Fruit fly (Drosophila melanogaster) whole organism, embryonic: ENCODE data around the gene Jhbp1.

Experiments used
- Atf-2 ChIP-seq: fragments of 200-800 bp; sonication (Bioruptor generic); optimal IDR thresholded peaks from 2 replicates; lab custom pipeline; 2016; ENCODE audit warnings: missing biosample characterization, missing genetic modification characterization
- BtbVII ChIP-seq: fragments of 200-800 bp; sonication (Bioruptor generic); optimal IDR thresholded peaks from 3 replicates; lab custom pipeline; 2017; ENCODE audit warnings: missing biosample characterization, mild to moderate bottlenecking, missing genetic modification characterization
- CG10959 ChIP-seq: fragments of 200-800 bp; sonication (Bioruptor generic); IDR thresholded peaks from 2 replicates; pipeline ENCODE4 v1.3.6; 2022; ENCODE audit warnings: missing biosample characterization, missing genetic modification characterization
- CG11085 ChIP-seq: fragments of 200-800 bp; sonication (Bioruptor generic); IDR thresholded peaks from 2 replicates; pipeline ENCODE4 v1.3.6; 2022; ENCODE audit warnings: missing biosample characterization, missing genetic modification characterization
- CG11093 ChIP-seq: fragments of 200-800 bp; sonication (Bioruptor generic); IDR thresholded peaks from 3 replicates; pipeline ENCODE4 v1.3.6; 2022; ENCODE audit warnings: missing biosample characterization, missing genetic modification characterization
- CG12236 ChIP-seq: fragments of 200-800 bp; sonication (Bioruptor generic); optimal IDR thresholded peaks from 2 replicates; lab custom pipeline; 2016; ENCODE audit warnings: missing biosample characterization, missing genetic modification characterization
- CG1233 ChIP-seq: fragments of 200-800 bp; sonication (Bioruptor generic); optimal IDR thresholded peaks from 4 replicates; lab custom pipeline; 2018; ENCODE audit warnings: missing biosample characterization, mild to moderate bottlenecking, missing genetic modification characterization
- CG12942 ChIP-seq: fragments of 200-800 bp; sonication (Bioruptor generic); optimal IDR thresholded peaks from 3 replicates; lab custom pipeline; 2016; ENCODE audit warnings: missing biosample characterization, missing genetic modification characterization
- CG13123 ChIP-seq: fragments of 200-800 bp; sonication (Bioruptor generic); optimal IDR thresholded peaks from 2 replicates; lab custom pipeline; 2016; ENCODE audit warnings: missing biosample characterization, missing genetic modification characterization
- CG13287 ChIP-seq: fragments of 200-800 bp; sonication (Bioruptor generic); IDR thresholded peaks from 2 replicates; pipeline ENCODE4 v1.3.6; 2022; ENCODE audit warnings: missing biosample characterization, missing genetic modification characterization; ENCODE audit not compliant: partially characterized antibody
- CG15269 ChIP-seq: fragments of 200-800 bp; sonication (Bioruptor generic); optimal IDR thresholded peaks from 2 replicates; lab custom pipeline; 2018; ENCODE audit warnings: missing biosample characterization, mild to moderate bottlenecking, missing genetic modification characterization, moderate library complexity
- CG1792 ChIP-seq: fragments of 200-800 bp; sonication (Bioruptor generic); optimal IDR thresholded peaks from 2 replicates; lab custom pipeline; 2016; ENCODE audit warnings: missing biosample characterization, missing genetic modification characterization
- CG18011 ChIP-seq: fragments of 200-800 bp; sonication (Bioruptor generic); optimal IDR thresholded peaks from 2 replicates; lab custom pipeline; 2017; ENCODE audit warnings: missing biosample characterization, missing genetic modification characterization, mild to moderate bottlenecking, moderate library complexity, missing genotype
- CG2199 ChIP-seq: fragments of 200-800 bp; sonication (Bioruptor generic); IDR thresholded peaks from 3 replicates; pipeline ENCODE4 v1.3.6; 2022; ENCODE audit warnings: missing biosample characterization, missing genetic modification characterization
- CG2202 ChIP-seq: fragments of 200-800 bp; sonication (Bioruptor generic); optimal IDR thresholded peaks from 2 replicates; lab custom pipeline; 2018; ENCODE audit warnings: missing biosample characterization, mild to moderate bottlenecking, missing genetic modification characterization
- CG30403 ChIP-seq: fragments of 200-800 bp; sonication (Bioruptor generic); optimal IDR thresholded peaks from 3 replicates; lab custom pipeline; 2016; ENCODE audit warnings: missing biosample characterization, missing genetic modification characterization
- CG42726 ChIP-seq: fragments of 200-800 bp; sonication (Bioruptor generic); IDR thresholded peaks from 2 replicates; pipeline ENCODE4 v1.3.6; 2022; ENCODE audit warnings: missing biosample characterization, missing genetic modification characterization; ENCODE audit not compliant: partially characterized antibody
- CG43689 ChIP-seq: fragments of 200-800 bp; sonication (Bioruptor generic); IDR thresholded peaks from 2 replicates; pipeline ENCODE4 v1.3.6; 2022; ENCODE audit warnings: missing biosample characterization, missing genetic modification characterization
- CG4820 ChIP-seq: fragments of 200-800 bp; sonication (Bioruptor generic); optimal IDR thresholded peaks from 3 replicates; lab custom pipeline; 2016; ENCODE audit warnings: missing biosample characterization, missing genetic modification characterization
- CG5953 ChIP-seq: fragments of 200-800 bp; sonication (Bioruptor generic); IDR thresholded peaks from 2 replicates; pipeline ENCODE4 v1.3.6; 2022; ENCODE audit warnings: missing biosample characterization, missing genetic modification characterization
- CG6175 ChIP-seq: fragments of 200-800 bp; sonication (Bioruptor generic); IDR thresholded peaks from 3 replicates; pipeline ENCODE4 v1.3.6; 2022; ENCODE audit warnings: missing biosample characterization, missing genetic modification characterization
- CG7556 ChIP-seq: fragments of 200-800 bp; sonication (Bioruptor generic); optimal IDR thresholded peaks from 2 replicates; lab custom pipeline; 2017; ENCODE audit warnings: missing biosample characterization, mild to moderate bottlenecking, missing genetic modification characterization
- CG7963 ChIP-seq: fragments of 200-800 bp; sonication (Bioruptor generic); IDR thresholded peaks from 3 replicates; pipeline ENCODE4 v1.3.6; 2022; ENCODE audit warnings: missing biosample characterization, missing genetic modification characterization; ENCODE audit not compliant: partially characterized antibody
- CG9609 ChIP-seq: fragments of 200-800 bp; sonication (Bioruptor generic); optimal IDR thresholded peaks from 3 replicates; lab custom pipeline; 2016; ENCODE audit warnings: missing biosample characterization, missing genetic modification characterization
- CG9876 ChIP-seq: fragments of 200-800 bp; sonication (Bioruptor generic); optimal IDR thresholded peaks from 2 replicates; lab custom pipeline; 2016; ENCODE audit warnings: missing biosample characterization, missing genetic modification characterization
- Camta ChIP-seq: fragments of 200-800 bp; sonication (Bioruptor generic); optimal IDR thresholded peaks from 2 replicates; lab custom pipeline; 2016; ENCODE audit warnings: missing biosample characterization, missing genetic modification characterization
- Hr3 ChIP-seq: fragments of 200-800 bp; sonication (Bioruptor generic); optimal IDR thresholded peaks from 3 replicates; lab custom pipeline; 2016; ENCODE audit warnings: missing biosample characterization, missing genetic modification characterization
- Nf-YA ChIP-seq: fragments of 200-800 bp; sonication (Bioruptor generic); IDR thresholded peaks from 2 replicates; pipeline ENCODE4 v1.3.6; 2022; ENCODE audit warnings: missing biosample characterization, missing genetic modification characterization
- Pdp1 ChIP-seq, 2 experiments: fragments of 200-800 bp; sonication (Bioruptor generic); optimal IDR thresholded peaks; 3 replicates each; lab custom pipeline; 2016; ENCODE audit warnings: missing biosample characterization in 2 of 2, missing genetic modification characterization in 2 of 2, mild to moderate bottlenecking in 1 of 2, moderate library complexity in 1 of 2
- Poxn ChIP-seq: fragments of 200-800 bp; sonication (Bioruptor generic); IDR thresholded peaks from 2 replicates; pipeline ENCODE4 v1.3.6; 2022; ENCODE audit warnings: missing biosample characterization, missing genetic modification characterization
- Ptx1 ChIP-seq: fragments of 200-800 bp; sonication (Bioruptor generic); IDR thresholded peaks from 2 replicates; pipeline ENCODE4 v1.3.6; 2022; ENCODE audit warnings: missing biosample characterization, missing genetic modification characterization
- Ravus ChIP-seq: fragments of 200-800 bp; sonication (Bioruptor generic); IDR thresholded peaks from 2 replicates; pipeline ENCODE4 v1.3.6; 2022; ENCODE audit warnings: missing biosample characterization, missing genetic modification characterization
- Sin3A ChIP-seq: fragments of >200 bp; optimal IDR thresholded peaks from 2 replicates; lab custom pipeline; 2018
- Stat92E ChIP-seq, 3 experiments: fragments of >200 bp in 2 of 3; fragments of 200-800 bp in 1 of 3; sonication (Bioruptor generic) in 1 of 3; optimal IDR thresholded peaks; 2 replicates each; lab custom pipeline; 2017 to 2019; ENCODE audit warnings: missing biosample characterization in 3 of 3, missing genetic modification characterization in 3 of 3, mild to moderate bottlenecking in 1 of 3, moderate library complexity in 1 of 3
- ase ChIP-seq: fragments of 200-800 bp; sonication (Bioruptor generic); IDR thresholded peaks from 3 replicates; pipeline ENCODE4 v1.3.6; 2022; ENCODE audit warnings: missing biosample characterization, missing genetic modification characterization
- bcd ChIP-seq: fragments of 200-800 bp; sonication (Bioruptor generic); optimal IDR thresholded peaks from 2 replicates; lab custom pipeline; 2017; ENCODE audit warnings: missing biosample characterization, mild to moderate bottlenecking, missing genetic modification characterization
- bigmax ChIP-seq: fragments of 200-800 bp; sonication (Bioruptor generic); optimal IDR thresholded peaks from 2 replicates; lab custom pipeline; 2018; ENCODE audit warnings: missing biosample characterization, mild to moderate bottlenecking, missing genetic modification characterization
- ems ChIP-seq: fragments of 200-800 bp; sonication (Bioruptor generic); optimal IDR thresholded peaks from 3 replicates; lab custom pipeline; 2016; ENCODE audit warnings: missing biosample characterization, missing genetic modification characterization
- jing ChIP-seq: fragments of 200-800 bp; sonication (Bioruptor generic); optimal IDR thresholded peaks from 2 replicates; lab custom pipeline; 2018; ENCODE audit warnings: missing biosample characterization, mild to moderate bottlenecking, missing genetic modification characterization
- jumu ChIP-seq: fragments of 200-800 bp; sonication (Bioruptor generic); optimal IDR thresholded peaks from 3 replicates; lab custom pipeline; 2016; ENCODE audit warnings: missing biosample characterization, missing genetic modification characterization
- mam ChIP-seq: fragments of 200-800 bp; sonication (Bioruptor generic); optimal IDR thresholded peaks from 3 replicates; lab custom pipeline; 2016; ENCODE audit warnings: missing biosample characterization, missing genetic modification characterization
- nerfin-2 ChIP-seq: fragments of 200-800 bp; sonication (Bioruptor generic); IDR thresholded peaks from 2 replicates; pipeline ENCODE4 v1.3.6; 2022; ENCODE audit warnings: missing biosample characterization, missing genetic modification characterization; ENCODE audit not compliant: partially characterized antibody
- odd ChIP-seq: fragments of 200-800 bp; sonication (Bioruptor generic); optimal IDR thresholded peaks from 2 replicates; lab custom pipeline; 2017; ENCODE audit warnings: missing biosample characterization, mild to moderate bottlenecking, missing genetic modification characterization
- pb ChIP-seq: fragments of 200-800 bp; sonication (Bioruptor generic); optimal IDR thresholded peaks from 3 replicates; lab custom pipeline; 2016; ENCODE audit warnings: missing biosample characterization, missing genetic modification characterization
- prd ChIP-seq, 3 experiments: fragments of >200 bp in 2 of 3; fragments of 200-800 bp in 1 of 3; sonication (Bioruptor generic) in 1 of 3; optimal IDR thresholded peaks in 2 of 3; IDR thresholded peaks in 1 of 3; 2 replicates in 2 of 3; 3 replicates in 1 of 3; pipeline versions ENCODE4 v1.3.6 to Lab custom; 2017 to 2022; ENCODE audit warnings: missing biosample characterization in 1 of 3, missing genetic modification characterization in 1 of 3
- sisA ChIP-seq: fragments of 200-800 bp; sonication (Bioruptor generic); IDR thresholded peaks from 2 replicates; pipeline ENCODE4 v1.3.6; 2022; ENCODE audit warnings: missing biosample characterization, missing genetic modification characterization
- sr ChIP-seq: fragments of 200-800 bp; sonication (Bioruptor generic); IDR thresholded peaks from 3 replicates; pipeline ENCODE4 v1.3.6; 2022; ENCODE audit warnings: missing biosample characterization, missing genetic modification characterization
- ssp ChIP-seq: fragments of 200-800 bp; sonication (Bioruptor generic); IDR thresholded peaks from 2 replicates; pipeline ENCODE4 v1.3.6; 2022; ENCODE audit warnings: missing biosample characterization, missing genetic modification characterization
- wek ChIP-seq: fragments of 200-800 bp; sonication (Bioruptor generic); optimal IDR thresholded peaks from 3 replicates; lab custom pipeline; 2018; ENCODE audit warnings: missing biosample characterization, mild to moderate bottlenecking, missing genetic modification characterization, moderate library complexity

Gene Jhbp1

DNA sequence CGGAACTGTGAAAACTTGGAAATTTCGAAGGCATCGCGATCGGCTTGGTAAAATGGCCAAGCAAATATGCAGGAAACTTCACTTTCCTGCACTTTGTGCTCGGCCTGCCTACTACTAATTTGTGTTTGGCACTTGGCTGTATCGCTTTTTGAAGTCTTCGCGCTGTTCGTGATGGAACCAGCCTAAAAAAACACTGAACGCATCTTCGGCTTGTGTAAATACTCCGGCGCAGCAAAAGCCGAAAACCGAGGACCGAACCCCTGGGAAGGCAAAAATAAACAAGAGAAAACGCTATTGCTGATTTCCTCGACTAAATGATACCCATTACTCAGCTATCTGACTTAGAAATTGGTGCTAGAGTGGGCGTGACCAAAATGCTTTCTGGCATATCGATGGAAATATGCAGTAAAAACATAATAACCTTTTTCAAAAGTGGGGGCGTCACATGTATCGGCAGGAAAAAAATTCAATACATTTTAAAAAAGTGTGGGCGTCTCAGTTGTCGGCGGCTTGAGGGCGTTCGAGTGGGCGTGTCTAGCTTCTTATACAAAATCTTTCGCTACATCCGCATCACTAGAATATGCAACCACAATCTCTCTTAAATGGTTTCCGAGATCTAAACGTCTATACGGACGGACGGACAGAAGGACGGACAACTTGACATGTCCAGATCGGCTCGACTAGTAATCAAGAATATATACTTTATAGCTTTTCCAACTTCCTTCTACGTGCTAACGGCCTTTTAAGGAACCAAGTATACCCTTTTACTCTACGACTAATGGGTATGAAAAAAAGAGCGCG lies 9.5 kb downstream of the Jhbp1 start (continued):
- TF ChIP-seq CG2202 (tag; lab: Kevin White, UChicago) (no peak), CG15269 (no peak), bigmax (GFP tag; lab: Kevin White, UChicago) (no peak), CG9609 (GFP tag; lab: Kevin White, UChicago) (no peak), CG42726 (GFP tag; lab: Robert Waterston, UW) (no peak), bcd (GFP tag; lab: Kevin White, UChicago) (peak; percentile 5), CG12236 (GFP tag; lab: Kevin White, UChicago) (no peak), nerfin-2 (GFP tag; lab: Robert Waterston, UW) (no peak), ase (GFP tag; lab: Robert Waterston, UW) (0 out of 3 replicates have a peak, but pooled peaks have one; percentile 12), CG7963 (GFP tag; lab: Robert Waterston, UW) (peak; percentile 51; the same call in 1 of the 3 replicates), ems (GFP tag; lab: Kevin White, UChicago) (no peak), CG18011 (GFP tag; lab: Kevin White, UChicago) (no peak), CG30403 (GFP tag; lab: Kevin White, UChicago) (peak; percentile 47), CG7556 (peak; percentile 38), CG43689 (no peak), Atf-2 (GFP tag; lab: Kevin White, UChicago) (peak; percentile 46), Ravus (GFP tag; lab: Robert Waterston, UW) (no peak), CG5953 (GFP tag; lab: Robert Waterston, UW) (no peak), sisA (GFP tag; lab: Robert Waterston, UW) (0 out of 2 replicates have a peak, but pooled peaks have one; percentile 16), CG1792 (GFP tag; lab: Kevin White, UChicago) (no peak), CG1233 (GFP tag; lab: Kevin White, UChicago) (no peak), CG13123 (GFP tag; lab: Kevin White, UChicago) (no peak), CG4820 (GFP tag; lab: Kevin White, UChicago) (peak; percentile 3), Pdp1 (GFP tag; optimal IDR thresholded peaks at IDR 0.05; lab: Kevin White, UChicago) (peak in 1 of 2 experiments; percentile 19), jing (GFP tag; lab: Kevin White, UChicago) (no peak), CG6175 (GFP tag; lab: Robert Waterston, UW) (no peak), mam (GFP tag; lab: Kevin White, UChicago) (no peak), Nf-YA (GFP tag; lab: Robert Waterston, UW) (0 out of 2 replicates have a peak, but pooled peaks have one; percentile 8), CG11093 (GFP tag; lab: Robert Waterston, UW) (0 out of 3 replicates have a peak, but pooled peaks have one; percentile 19), odd (GFP tag; lab: Kevin White, UChicago) (no peak), ssp (GFP tag; lab: Robert Waterston, UW) (no peak), CG2199 (peak; percentile 76; the same call in 1 of the 3 replicates), CG11085 (no peak), Poxn (GFP tag; lab: Robert Waterston, UW) (no peak), Hr3 (GFP tag; lab: Kevin White, UChicago) (no peak), Ptx1 (GFP tag; lab: Robert Waterston, UW) (no peak), wek (GFP tag; lab: Kevin White, UChicago) (peak; percentile 25), Stat92E (GFP tag; optimal IDR thresholded peaks at IDR 0.05; lab: Kevin White, UChicago) (no peak), prd (optimal IDR thresholded peaks at IDR 0.05; lab: Kevin White, UChicago) (no peak), prd (GFP tag; IDR thresholded peaks at IDR 0.05; lab: Robert Waterston, UW) (no peak), jumu (GFP tag; lab: Kevin White, UChicago) (no peak), Sin3A (lab: Kevin White, UChicago) (no peak), pb (no peak), CG10959 (GFP tag; lab: Robert Waterston, UW) (0 out of 2 replicates have a peak, but pooled peaks have one; percentile 11), Camta (GFP tag; lab: Kevin White, UChicago) (no peak), BtbVII (GFP tag; lab: Kevin White, UChicago) (no peak), CG9876 (GFP tag; lab: Kevin White, UChicago) (no peak), sr (GFP tag; lab: Robert Waterston, UW) (no peak), CG12942 (GFP tag; lab: Kevin White, UChicago) (no peak), CG13287 (GFP tag; lab: Robert Waterston, UW) (no peak)
